Fruit fly (Drosophila melanogaster) whole organism, prepupa: ENCODE data around the gene x16.

Source experiments
- CG10631 ChIP-seq: fragments of 200-800 bp; sonication (Bioruptor generic); optimal IDR thresholded peaks from 2 replicates; lab custom pipeline; 2016; ENCODE audit warnings: missing biosample characterization, missing genetic modification characterization
- CG10669 ChIP-seq: fragments of 200-800 bp; sonication (Bioruptor generic); optimal IDR thresholded peaks from 3 replicates; lab custom pipeline; 2018; ENCODE audit warnings: missing biosample characterization, mild to moderate bottlenecking, missing genetic modification characterization, moderate library complexity
- CG11294 ChIP-seq: fragments of 200-800 bp; sonication (Bioruptor generic); IDR thresholded peaks from 2 replicates; pipeline ENCODE4 v1.3.6; 2022; ENCODE audit warnings: missing biosample characterization, missing genetic modification characterization
- CG11762 ChIP-seq: fragments of 200-800 bp; sonication (Bioruptor generic); optimal IDR thresholded peaks from 3 replicates; lab custom pipeline; 2016; ENCODE audit warnings: missing biosample characterization, missing genetic modification characterization; ENCODE audit not compliant: insufficient read depth
- CG11902 ChIP-seq: fragments of 200-800 bp; sonication (Bioruptor generic); optimal IDR thresholded peaks from 3 replicates; lab custom pipeline; 2016; ENCODE audit warnings: missing biosample characterization, missing genetic modification characterization
- CG15336 ChIP-seq: fragments of 200-800 bp; sonication (Bioruptor generic); IDR thresholded peaks from 2 replicates; pipeline ENCODE4 v1.3.6; 2022; ENCODE audit warnings: missing biosample characterization, missing genetic modification characterization
- CG1621 ChIP-seq: fragments of 200-800 bp; sonication (Bioruptor generic); optimal IDR thresholded peaks from 3 replicates; lab custom pipeline; 2018; ENCODE audit warnings: missing biosample characterization, mild to moderate bottlenecking, missing genetic modification characterization
- CG3032 ChIP-seq: fragments of 200-800 bp; optimal IDR thresholded peaks from 2 replicates; lab custom pipeline; 2019; ENCODE audit warnings: missing biosample characterization, mild to moderate bottlenecking, missing genetic modification characterization, moderate library complexity
- CG31627 ChIP-seq: fragments of 200-800 bp; sonication (Bioruptor generic); optimal IDR thresholded peaks from 3 replicates; lab custom pipeline; 2016; ENCODE audit warnings: missing biosample characterization, missing genetic modification characterization
- CG32006 ChIP-seq: fragments of 200-800 bp; sonication (Bioruptor generic); optimal IDR thresholded peaks from 3 replicates; lab custom pipeline; 2017; ENCODE audit warnings: missing biosample characterization, mild to moderate bottlenecking, missing genetic modification characterization
- CG34406 ChIP-seq: fragments of 200-800 bp; sonication (Bioruptor generic); optimal IDR thresholded peaks from 3 replicates; lab custom pipeline; 2016; ENCODE audit warnings: missing biosample characterization, missing genetic modification characterization
- CG4318 ChIP-seq: fragments of 200-800 bp; sonication (Bioruptor generic); optimal IDR thresholded peaks from 3 replicates; lab custom pipeline; 2017; ENCODE audit warnings: missing biosample characterization, mild to moderate bottlenecking, missing genetic modification characterization
- CG6163 ChIP-seq: fragments of 200-800 bp; sonication (Bioruptor generic); IDR thresholded peaks from 3 replicates; pipeline ENCODE4 v1.3.6; 2022; ENCODE audit warnings: missing biosample characterization, missing genetic modification characterization
- CG6276 ChIP-seq: fragments of 200-800 bp; sonication (Bioruptor generic); optimal IDR thresholded peaks from 2 replicates; lab custom pipeline; 2017; ENCODE audit warnings: missing biosample characterization, mild to moderate bottlenecking, missing genetic modification characterization
- CG6808 ChIP-seq: fragments of 200-800 bp; sonication (Bioruptor generic); optimal IDR thresholded peaks from 3 replicates; lab custom pipeline; 2017; ENCODE audit warnings: missing biosample characterization, missing genetic modification characterization, mild to moderate bottlenecking, moderate library complexity, missing genetic modification reagents
- CG6854 ChIP-seq: fragments of 200-800 bp; sonication (Bioruptor generic); optimal IDR thresholded peaks from 2 replicates; lab custom pipeline; 2017; ENCODE audit warnings: missing biosample characterization, mild to moderate bottlenecking, missing genetic modification characterization
- CG7368 ChIP-seq: fragments of 200-800 bp; sonication (Bioruptor generic); optimal IDR thresholded peaks from 3 replicates; lab custom pipeline; 2016; ENCODE audit warnings: missing biosample characterization, missing genetic modification characterization
- CG8119 ChIP-seq: fragments of 200-800 bp; sonication (Bioruptor generic); IDR thresholded peaks from 3 replicates; pipeline ENCODE4 v1.3.6; 2022; ENCODE audit warnings: missing biosample characterization, missing genetic modification characterization
- CG8319 ChIP-seq: fragments of 200-800 bp; sonication (Bioruptor generic); optimal IDR thresholded peaks from 3 replicates; lab custom pipeline; 2016; ENCODE audit warnings: missing biosample characterization, missing genetic modification characterization
- CG9139 ChIP-seq: fragments of 200-800 bp; sonication (Bioruptor generic); optimal IDR thresholded peaks from 3 replicates; lab custom pipeline; 2017; ENCODE audit warnings: missing biosample characterization, mild to moderate bottlenecking, missing genetic modification characterization
- Eip78C ChIP-seq: fragments of 200-800 bp; sonication (Bioruptor generic); peaks from one replicate; lab custom pipeline; 2016; ENCODE audit warnings: missing biosample characterization, missing genetic modification characterization
- Eip93F ChIP-seq: fragments of 200-800 bp; sonication (Bioruptor generic); optimal IDR thresholded peaks from 2 replicates; lab custom pipeline; 2016; ENCODE audit warnings: missing biosample characterization, mild to moderate bottlenecking, missing genetic modification characterization
- Ets21C ChIP-seq: fragments of 200-800 bp; sonication (Bioruptor generic); optimal IDR thresholded peaks from 3 replicates; lab custom pipeline; 2016; ENCODE audit warnings: missing biosample characterization, missing genetic modification characterization
- Ets96B ChIP-seq: fragments of 200-800 bp; optimal IDR thresholded peaks from 2 replicates; lab custom pipeline; 2019; ENCODE audit warnings: missing biosample characterization, mild to moderate bottlenecking, missing genetic modification characterization, moderate library complexity
- Gug ChIP-seq: fragments of 200-800 bp; sonication (Bioruptor generic); IDR thresholded peaks from 2 replicates; pipeline ENCODE4 v1.3.6; 2022; ENCODE audit warnings: missing biosample characterization, missing genetic modification characterization
- Hr38 ChIP-seq: sonication (Bioruptor generic); optimal IDR thresholded peaks from 2 replicates; lab custom pipeline; 2016; ENCODE audit warnings: missing biosample characterization, missing genetic modification characterization
- Hr39 ChIP-seq: fragments of 200-800 bp; sonication (Bioruptor generic); optimal IDR thresholded peaks from 2 replicates; lab custom pipeline; 2016; ENCODE audit warnings: missing biosample characterization, missing genetic modification characterization
- Hr4 ChIP-seq: fragments of 200-800 bp; sonication (Bioruptor generic); optimal IDR thresholded peaks from 3 replicates; lab custom pipeline; 2016; ENCODE audit warnings: missing biosample characterization, missing genetic modification characterization
- Lpt ChIP-seq: fragments of 200-800 bp; sonication (Bioruptor generic); optimal IDR thresholded peaks from 3 replicates; lab custom pipeline; 2016; ENCODE audit warnings: missing biosample characterization, missing genetic modification characterization
- Smox ChIP-seq: fragments of 200-800 bp; sonication (Bioruptor generic); optimal IDR thresholded peaks from 3 replicates; lab custom pipeline; 2016; ENCODE audit warnings: missing biosample characterization, missing genetic modification characterization
- Sox102F ChIP-seq: fragments of 200-800 bp; sonication (Bioruptor generic); optimal IDR thresholded peaks from 2 replicates; lab custom pipeline; 2016; ENCODE audit warnings: missing biosample characterization, mild to moderate bottlenecking, missing genetic modification characterization
- Sox14 ChIP-seq: fragments of 200-800 bp; sonication (Bioruptor generic); optimal IDR thresholded peaks from 3 replicates; lab custom pipeline; 2016; ENCODE audit warnings: missing biosample characterization, missing genetic modification characterization
- Sox15 ChIP-seq: fragments of 200-800 bp; sonication (Bioruptor generic); optimal IDR thresholded peaks from 3 replicates; lab custom pipeline; 2016; ENCODE audit warnings: missing biosample characterization, missing genetic modification characterization
- acj6 ChIP-seq: fragments of 200-800 bp; sonication (Bioruptor generic); optimal IDR thresholded peaks from 3 replicates; lab custom pipeline; 2016; ENCODE audit warnings: missing biosample characterization, missing genetic modification characterization
- cyc ChIP-seq: fragments of 200-800 bp; sonication (Bioruptor generic); optimal IDR thresholded peaks from 3 replicates; lab custom pipeline; 2016; ENCODE audit warnings: missing biosample characterization, missing genetic modification characterization
- dac ChIP-seq: fragments of 200-800 bp; sonication (Bioruptor generic); optimal IDR thresholded peaks from 2 replicates; lab custom pipeline; 2017; ENCODE audit warnings: missing biosample characterization, mild to moderate bottlenecking, missing genetic modification characterization
- esn ChIP-seq: fragments of 200-800 bp; sonication (Bioruptor generic); optimal IDR thresholded peaks from 2 replicates; lab custom pipeline; 2016; ENCODE audit warnings: missing biosample characterization, mild to moderate bottlenecking, missing genetic modification characterization, moderate library complexity
- fd59A ChIP-seq: fragments of 200-800 bp; sonication (Bioruptor generic); optimal IDR thresholded peaks from 2 replicates; lab custom pipeline; 2017; ENCODE audit warnings: missing biosample characterization, mild to moderate bottlenecking, missing genetic modification characterization, missing genetic modification reagents
- fkh ChIP-seq: fragments of 200-800 bp; sonication (Bioruptor generic); optimal IDR thresholded peaks from 3 replicates; lab custom pipeline; 2017; ENCODE audit warnings: missing biosample characterization, mild to moderate bottlenecking, missing genetic modification characterization, moderate library complexity
- lz ChIP-seq: fragments of 200-800 bp; sonication (Bioruptor generic); optimal IDR thresholded peaks from 3 replicates; lab custom pipeline; 2016; ENCODE audit warnings: missing biosample characterization, missing genetic modification characterization
- net ChIP-seq: fragments of 200-800 bp; sonication (Bioruptor generic); optimal IDR thresholded peaks from 3 replicates; lab custom pipeline; 2016; ENCODE audit warnings: missing biosample characterization, missing genetic modification characterization
- pdm3 ChIP-seq: fragments of 200-800 bp; sonication (Bioruptor generic); optimal IDR thresholded peaks from 3 replicates; lab custom pipeline; 2016; ENCODE audit warnings: missing biosample characterization, missing genetic modification characterization
- salr ChIP-seq, 2 experiments: fragments of 200-800 bp; sonication (Bioruptor generic); optimal IDR thresholded peaks; 3 replicates each; lab custom pipeline; 2016 to 2018; ENCODE audit warnings: missing biosample characterization in 2 of 2, missing genetic modification characterization in 2 of 2, mild to moderate bottlenecking in 1 of 2
- spab ChIP-seq: fragments of 200-800 bp; sonication (Bioruptor generic); optimal IDR thresholded peaks from 2 replicates; lab custom pipeline; 2017; ENCODE audit warnings: missing biosample characterization, mild to moderate bottlenecking, missing genetic modification characterization, missing genetic modification reagents
- ss ChIP-seq, 2 experiments: fragments of 200-800 bp; sonication (Bioruptor generic); optimal IDR thresholded peaks; 2 replicates in 1 of 2; 3 replicates in 1 of 2; lab custom pipeline; 2017 to 2018; ENCODE audit warnings: mild to moderate bottlenecking in 2 of 2, missing biosample characterization in 2 of 2, missing genetic modification characterization in 2 of 2, moderate library complexity in 1 of 2
- svp ChIP-seq: fragments of 200-800 bp; sonication (Bioruptor generic); peaks from one replicate; lab custom pipeline; 2016; ENCODE audit warnings: missing biosample characterization, missing genetic modification characterization
- topi ChIP-seq: fragments of 200-800 bp; sonication (Bioruptor generic); optimal IDR thresholded peaks from 3 replicates; lab custom pipeline; 2016; ENCODE audit warnings: missing biosample characterization, missing genetic modification characterization
- vri ChIP-seq: fragments of 200-800 bp; sonication (Bioruptor generic); optimal IDR thresholded peaks from 3 replicates; lab custom pipeline; 2016; ENCODE audit warnings: missing biosample characterization, mild to moderate bottlenecking, missing genetic modification characterization

Gene x16

DNA sequence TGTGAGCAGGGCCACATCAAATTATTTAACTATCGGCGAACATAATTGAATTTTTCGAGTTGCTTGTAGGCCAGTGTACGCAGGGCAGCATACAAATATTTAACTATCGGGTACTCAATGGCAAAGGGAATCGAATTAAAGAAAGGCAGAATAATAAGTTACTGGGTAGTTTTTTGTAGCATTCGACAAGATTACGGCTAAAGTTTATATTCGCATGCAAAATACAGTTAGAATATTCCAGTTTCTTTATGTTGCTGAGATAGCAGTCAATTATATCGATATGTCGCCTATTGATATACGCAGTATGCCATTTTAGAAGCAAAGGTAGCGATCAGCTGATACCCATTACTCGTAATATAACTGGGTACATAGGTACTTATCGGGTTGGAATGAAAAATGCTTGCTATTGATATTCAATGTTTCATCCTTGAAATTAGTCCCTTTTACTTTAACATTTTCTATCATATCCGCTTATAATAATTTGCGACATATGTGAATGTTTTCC is 48.1 kb upstream of the x16 start (continued):
- TF ChIP-seq CG6808 (no peak), net (GFP tag; lab: Kevin White, UChicago) (no peak), Ets96B (tag; lab: Kevin White, UChicago) (peak; percentile 44), svp (GFP tag; lab: Kevin White, UChicago) (peak; percentile 83), vri (GFP tag; lab: Kevin White, UChicago) (no peak), CG32006 (GFP tag; lab: Kevin White, UChicago) (peak; percentile 21)

DNA sequence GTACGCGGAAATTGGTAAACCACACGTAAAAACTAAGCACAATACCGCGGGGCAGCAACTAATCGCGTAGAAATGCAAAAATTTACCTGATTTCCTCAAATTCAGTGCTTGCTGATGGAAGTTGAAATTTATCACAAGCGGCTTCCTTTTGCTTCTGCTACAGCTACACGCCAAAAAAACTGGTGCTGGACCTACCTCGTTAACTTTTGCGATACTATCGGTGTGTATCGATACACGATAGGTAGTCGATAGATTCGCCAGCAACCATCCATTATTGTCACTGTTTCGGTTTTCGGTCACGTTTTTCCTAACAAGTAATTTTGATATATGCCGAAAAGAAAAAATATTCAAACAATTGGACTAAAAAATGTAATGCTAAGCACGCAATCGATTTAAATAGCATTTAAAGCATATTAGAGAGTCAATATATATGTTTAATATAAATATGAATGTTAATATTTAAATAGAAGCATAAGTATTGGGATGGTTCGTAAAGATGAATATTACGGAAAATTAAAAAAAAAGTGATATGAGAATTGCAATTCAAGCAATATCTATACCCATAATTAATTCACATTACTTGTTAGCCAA is 47.5 kb upstream of the x16 start, which contains the start of gene Sumo:
Sumo (minus strand) TSS at position 223 of the 591 bp plus-strand sequence.
- TF ChIP-seq CG6808 (no peak), fd59A (GFP tag; lab: Kevin White, UChicago) (peak; percentile 12), pdm3 (GFP tag; lab: Kevin White, UChicago) (no peak), CG1621 (no peak), CG34406 (GFP tag; lab: Kevin White, UChicago) (no peak), Ets21C (GFP tag; lab: Kevin White, UChicago) (no peak), net (GFP tag; lab: Kevin White, UChicago) (no peak), CG11902 (GFP tag; lab: Kevin White, UChicago) (no peak), Hr39 (no peak), Sox15 (GFP tag; lab: Kevin White, UChicago) (peak; percentile 5), esn (no peak), Hr38 (GFP tag; lab: Kevin White, UChicago) (no peak), CG11294 (no peak), CG8319 (no peak), CG6163 (GFP tag; lab: Robert Waterston, UW) (0 out of 3 replicates have a peak, but pooled peaks have one; percentile 6), fkh (GFP tag; lab: Kevin White, UChicago) (no peak), cyc (GFP tag; lab: Kevin White, UChicago) (no peak), Eip93F (GFP tag; lab: Kevin White, UChicago) (peak; percentile 41), CG6854 (peak; percentile 60), acj6 (GFP tag; lab: Kevin White, UChicago) (no peak), CG8119 (0 out of 3 replicates have a peak, but pooled peaks have one; percentile 2), Sox102F (GFP tag; lab: Kevin White, UChicago) (no peak), CG9139 (GFP tag; lab: Kevin White, UChicago) (no peak), Eip78C (GFP tag; lab: Kevin White, UChicago) (peak; percentile 14), ss (GFP tag; optimal IDR thresholded peaks at IDR 0.05; lab: Kevin White, UChicago) (no peak), CG7368 (no peak), Smox (GFP tag; lab: Kevin White, UChicago) (no peak), svp (GFP tag; lab: Kevin White, UChicago) (no peak), salr (GFP tag; optimal IDR thresholded peaks at IDR 0.05; lab: Kevin White, UChicago) (peak in 1 of 2 experiments; percentile 41), dac (GFP tag; lab: Kevin White, UChicago) (no peak), spab (GFP tag; lab: Kevin White, UChicago) (no peak), CG31627 (GFP tag; lab: Kevin White, UChicago) (no peak), CG11762 (no peak), CG4318 (GFP tag; lab: Kevin White, UChicago) (no peak), CG10669 (no peak), lz (GFP tag; lab: Kevin White, UChicago) (no peak), topi (GFP tag; lab: Kevin White, UChicago) (no peak), CG3032 (tag; lab: Kevin White, UChicago) (peak; percentile 21), Sox14 (GFP tag; lab: Kevin White, UChicago) (no peak), CG15336 (GFP tag; lab: Robert Waterston, UW) (no peak), CG6276 (GFP tag; lab: Kevin White, UChicago) (no peak), Hr4 (no peak), Gug (GFP tag; lab: Robert Waterston, UW) (no peak), Lpt (GFP tag; lab: Kevin White, UChicago) (no peak), Ets96B (tag; lab: Kevin White, UChicago) (no peak), CG10631 (GFP tag; lab: Kevin White, UChicago) (no peak), CG32006 (GFP tag; lab: Kevin White, UChicago) (peak; percentile 11), vri (GFP tag; lab: Kevin White, UChicago) (no peak)
